Fruit fly (Drosophila melanogaster): Measurements from ENCODE around the gene CG5612.

The CG5612 gene

DNA sequence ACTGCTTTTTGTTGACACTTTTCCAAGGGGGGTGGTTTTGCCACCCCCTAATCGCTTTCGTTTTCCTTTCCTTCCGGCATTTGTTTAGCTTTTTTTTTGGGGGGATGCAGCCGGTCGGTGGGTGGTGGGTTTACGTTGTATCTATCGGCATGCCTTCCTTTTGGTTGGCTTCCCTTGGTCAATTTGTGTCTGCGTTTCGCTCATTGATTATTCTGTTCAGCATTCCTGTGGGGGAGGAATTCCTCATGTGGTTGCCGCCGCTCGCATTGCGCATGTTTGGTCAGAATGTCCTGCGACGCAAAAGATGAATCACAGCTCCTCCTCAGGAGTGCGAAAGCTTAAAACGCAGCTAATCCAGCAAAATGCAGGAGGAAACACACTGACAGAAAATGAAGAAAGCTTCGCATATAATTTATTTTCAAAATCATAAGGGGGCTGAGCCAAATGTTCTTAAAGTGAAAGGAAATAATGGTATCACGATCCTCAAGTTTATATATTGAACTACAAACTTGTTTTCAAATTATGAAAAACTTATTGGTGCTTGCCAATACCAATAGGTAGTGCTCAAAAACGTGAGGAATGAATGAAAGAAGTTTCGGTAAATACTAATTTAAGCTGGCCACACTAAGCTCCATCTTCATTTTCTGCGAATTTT lies 26.5 kb upstream of the CG5612 start, which contains the start of gene RpS10a:
TSS of gene RpS10a (plus strand) at position 605 of the 655 bp plus-strand sequence.
- TF ChIP-seq CG15710 (tag; optimal IDR thresholded peaks at IDR 0.05) (no peak), gl (tag; optimal IDR thresholded peaks at IDR 0.05) (no peak), EcR (GFP tag; optimal IDR thresholded peaks at IDR 0.05) (no peak), CG32121 (GFP tag; IDR thresholded peaks at IDR 0.05) (no peak), CG13204 (GFP tag; optimal IDR thresholded peaks at IDR 0.05) (no peak), D1 (tag; optimal IDR thresholded peaks at IDR 0.05) (no peak), CG4496 (GFP tag; IDR thresholded peaks at IDR 0.05) (no peak), Pif1A (GFP tag; optimal IDR thresholded peaks at IDR 0.05) (no peak), CG12605 (GFP tag; IDR thresholded peaks at IDR 0.05) (no peak), CG10348 (GFP tag; IDR thresholded peaks at IDR 0.05) (no peak), CG8159 (tag; optimal IDR thresholded peaks at IDR 0.05) (no peak), CG34367 (tag; optimal IDR thresholded peaks at IDR 0.05) (no peak), Pif1B (GFP tag; optimal IDR thresholded peaks at IDR 0.05) (no peak), CG14655 (GFP tag; optimal IDR thresholded peaks at IDR 0.05) (no peak), CG8301 (tag; optimal IDR thresholded peaks at IDR 0.05) (no peak), CG17806 (tag; optimal IDR thresholded peaks at IDR 0.05) (no peak), fd96Ca (GFP tag; IDR thresholded peaks at IDR 0.05) (no peak), Snoo (tag; optimal IDR thresholded peaks at IDR 0.05) (no peak)

DNA sequence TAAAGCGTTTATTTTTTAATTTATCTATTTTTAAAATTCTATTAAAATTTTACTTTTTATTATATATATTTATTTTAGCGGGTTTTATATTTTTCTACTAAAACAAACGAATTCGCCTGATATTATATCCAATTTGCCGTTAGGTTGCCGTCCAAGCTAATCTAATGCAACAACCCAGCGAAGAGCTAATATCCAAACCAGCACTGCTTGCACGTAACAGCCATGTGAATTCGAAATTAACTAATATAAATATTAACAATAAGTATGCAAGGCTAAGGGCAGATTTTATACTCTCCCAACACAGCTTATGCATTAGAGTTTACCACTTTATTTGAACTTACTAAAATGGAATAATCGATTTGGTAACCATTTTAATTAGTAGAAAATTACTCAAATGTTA lies 25.9 kb upstream of the CG5612 start:
- TF ChIP-seq CG4496 (GFP tag; IDR thresholded peaks at IDR 0.05) (no peak), CG9948 (tag; optimal IDR thresholded peaks at IDR 0.05) (no peak), Snoo (tag; optimal IDR thresholded peaks at IDR 0.05) (no peak)

DNA sequence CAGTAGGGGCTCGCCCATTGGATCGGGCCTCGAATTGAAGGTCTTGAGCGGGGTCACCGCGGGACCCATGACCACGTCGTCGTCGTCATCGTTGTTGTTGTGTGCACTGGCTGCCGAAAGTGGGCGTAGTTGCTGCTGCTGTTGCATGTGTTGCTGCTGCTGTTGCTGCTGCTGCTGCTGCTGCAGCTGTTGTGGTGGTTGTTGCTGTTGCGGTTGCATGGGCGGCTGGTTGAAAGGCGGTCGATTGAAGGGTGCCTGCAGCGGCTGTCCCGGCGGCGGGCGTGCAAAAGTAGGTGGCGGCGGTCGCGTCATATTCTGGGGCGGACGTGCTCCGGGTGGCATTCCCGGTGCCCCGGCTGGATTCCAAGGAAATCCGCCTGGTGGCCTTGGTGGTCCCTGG lies 22.0 kb upstream of the CG5612 start:
- no peak for TF ChIP-seq CG8301 (tag; optimal IDR thresholded peaks at IDR 0.05)
- TF ChIP-seq D1 (tag; optimal IDR thresholded peaks at IDR 0.05) = no peak
- TF ChIP-seq CG8159 (tag; optimal IDR thresholded peaks at IDR 0.05) = no peak
- TF ChIP-seq CG4496 (GFP tag; IDR thresholded peaks at IDR 0.05) = no peak
- TF ChIP-seq CG12605 (GFP tag; IDR thresholded peaks at IDR 0.05) = no peak
- no peak for TF ChIP-seq gl (tag; optimal IDR thresholded peaks at IDR 0.05)
- no peak for TF ChIP-seq Pif1A (GFP tag; optimal IDR thresholded peaks at IDR 0.05)
- TF ChIP-seq fd96Ca (GFP tag; IDR thresholded peaks at IDR 0.05) = no peak

DNA sequence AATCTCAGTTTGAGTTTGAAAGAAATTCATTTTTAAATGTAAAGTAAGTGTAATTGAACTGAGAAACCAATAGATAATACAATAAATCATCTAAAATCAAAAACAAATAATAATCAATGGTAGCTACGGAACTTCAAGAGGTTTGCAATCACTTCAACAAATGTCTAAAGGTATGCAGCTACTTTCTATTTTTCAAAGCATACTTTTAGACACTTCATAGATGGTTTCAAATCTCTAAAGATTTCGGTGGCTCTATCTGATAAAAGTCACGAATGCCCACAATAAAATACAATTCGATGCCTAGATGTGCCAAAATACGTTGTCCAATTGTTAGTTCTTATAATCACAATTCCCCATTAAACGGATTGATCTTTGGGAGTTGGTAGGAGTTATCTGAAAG lies 17.3 kb upstream of the CG5612 start:
- no peak for TF ChIP-seq Pif1B (GFP tag; optimal IDR thresholded peaks at IDR 0.05)
- no peak for TF ChIP-seq CG17806 (tag; optimal IDR thresholded peaks at IDR 0.05)
- no peak for TF ChIP-seq gl (tag; optimal IDR thresholded peaks at IDR 0.05)
- TF ChIP-seq fd96Ca (GFP tag; IDR thresholded peaks at IDR 0.05) = no peak
- TF ChIP-seq rn (GFP tag; IDR thresholded peaks at IDR 0.05) = no peak

DNA sequence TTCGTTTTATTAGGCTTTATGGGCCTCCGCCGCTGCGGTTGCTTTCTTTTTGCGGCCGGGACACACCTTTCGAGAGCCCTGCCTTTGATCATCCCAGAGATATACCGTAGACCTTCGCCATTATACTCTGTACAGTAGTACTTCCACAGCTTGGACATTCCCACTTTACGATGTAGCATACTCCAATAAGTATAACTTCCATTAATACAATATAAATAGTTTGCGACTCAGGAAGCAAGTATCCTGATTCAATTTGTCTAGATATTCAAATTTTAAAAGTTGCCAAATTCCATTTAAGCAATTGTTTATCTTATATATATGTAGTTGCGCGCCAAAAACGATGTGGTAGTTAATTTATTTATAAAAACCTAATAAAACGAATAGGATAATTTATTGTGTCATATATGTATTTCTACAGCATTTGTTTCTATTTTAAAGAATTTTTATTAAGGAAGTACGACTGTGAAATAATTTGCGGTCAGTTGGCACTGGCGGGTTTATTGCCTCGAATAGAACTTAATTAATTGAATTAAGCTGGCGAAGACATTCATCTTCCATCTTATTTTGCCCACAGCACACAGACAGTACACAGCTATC lies 11.6 kb upstream of the CG5612 start:
- TF ChIP-seq CG15710 (tag; optimal IDR thresholded peaks at IDR 0.05) = peak; percentile 0
- TF ChIP-seq EcR (GFP tag; optimal IDR thresholded peaks at IDR 0.05) = no peak
- no peak for TF ChIP-seq CG34367 (tag; optimal IDR thresholded peaks at IDR 0.05)
- TF ChIP-seq CG8159 (tag; optimal IDR thresholded peaks at IDR 0.05) = peak; percentile 22
- TF ChIP-seq fd96Ca (GFP tag; IDR thresholded peaks at IDR 0.05) = no peak

DNA sequence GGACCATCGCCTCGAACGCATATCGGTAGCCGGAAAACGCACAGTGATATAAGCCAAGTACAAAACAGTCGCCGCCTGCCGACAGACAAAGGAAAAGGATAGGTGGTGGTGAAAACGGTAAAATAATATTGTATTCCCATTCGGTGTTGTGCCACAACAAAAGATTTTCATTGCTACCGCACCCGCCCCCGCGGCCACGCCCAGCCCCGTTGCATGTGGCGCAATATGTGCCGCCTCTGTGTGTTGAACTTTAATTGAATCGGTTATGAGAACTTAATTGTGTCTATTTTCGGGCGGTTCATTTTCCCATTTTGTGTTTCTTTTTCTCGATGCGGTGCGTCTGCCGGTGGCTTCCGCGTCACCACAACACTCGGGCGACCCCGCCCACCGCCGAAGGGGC lies 10.9 kb upstream of the CG5612 start:
- no peak for TF ChIP-seq CG4496 (GFP tag; IDR thresholded peaks at IDR 0.05)
- no peak for TF ChIP-seq CG10348 (GFP tag; IDR thresholded peaks at IDR 0.05)
- no peak for TF ChIP-seq CG34367 (tag; optimal IDR thresholded peaks at IDR 0.05)
- TF ChIP-seq CG17806 (tag; optimal IDR thresholded peaks at IDR 0.05) = no peak
- no peak for TF ChIP-seq CG9948 (tag; optimal IDR thresholded peaks at IDR 0.05)
- TF ChIP-seq Snoo (tag; optimal IDR thresholded peaks at IDR 0.05) = no peak
- TF ChIP-seq CG8159 (tag; optimal IDR thresholded peaks at IDR 0.05) = no peak
- TF ChIP-seq CG14655 (GFP tag; optimal IDR thresholded peaks at IDR 0.05) = no peak

DNA sequence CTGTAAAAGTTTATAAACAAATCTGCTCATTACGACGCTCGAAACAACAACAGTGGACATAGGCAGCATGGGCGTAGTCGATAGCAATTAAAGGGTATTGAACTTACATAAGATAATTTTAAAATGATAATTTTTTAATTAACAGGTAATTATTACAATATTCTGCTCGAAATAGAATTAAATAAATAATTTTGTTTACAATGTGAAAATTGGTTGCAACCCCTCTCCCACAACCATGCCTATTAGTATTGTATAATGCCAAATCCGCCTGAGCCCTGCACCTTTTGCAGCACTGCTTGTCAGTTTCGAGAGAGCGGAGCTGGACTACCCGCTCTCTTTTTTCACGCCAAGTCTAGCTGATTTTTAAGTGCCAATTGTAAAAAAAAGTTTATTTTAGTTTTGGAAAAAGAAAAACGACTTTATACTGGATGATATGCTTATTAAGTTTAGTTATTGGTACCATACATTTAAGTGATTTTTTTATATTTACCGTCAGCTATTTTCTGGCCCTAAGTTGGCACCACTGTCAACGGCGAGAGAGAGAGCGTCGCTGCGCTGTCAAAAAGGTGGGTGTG lies 10.3 kb upstream of the CG5612 start, which contains the start of the genes CG5611 and Mtl:
TSS of gene CG5611 (minus strand) at position 51 of the 575 bp plus-strand sequence.
TSS of gene Mtl (plus strand) at position 403 of the 575 bp plus-strand sequence.
- peak; percentile 99 for TF ChIP-seq CG10348 (GFP tag; IDR thresholded peaks at IDR 0.05)
- TF ChIP-seq CG32121 (GFP tag; IDR thresholded peaks at IDR 0.05) = peak; percentile 100
- TF ChIP-seq D1 (tag; optimal IDR thresholded peaks at IDR 0.05) = peak; percentile 99
- TF ChIP-seq CG12605 (GFP tag; IDR thresholded peaks at IDR 0.05) = peak; percentile 100
- TF ChIP-seq Ets98B (GFP tag; IDR thresholded peaks at IDR 0.05) = peak; percentile 100
- peak; percentile 99 for TF ChIP-seq fd96Ca (GFP tag; IDR thresholded peaks at IDR 0.05)
- peak; percentile 99 for TF ChIP-seq Pif1B (GFP tag; optimal IDR thresholded peaks at IDR 0.05)
- TF ChIP-seq Snoo (tag; optimal IDR thresholded peaks at IDR 0.05) = peak; percentile 99
- TF ChIP-seq CG15710 (tag; optimal IDR thresholded peaks at IDR 0.05) = peak; percentile 100
- TF ChIP-seq Pif1A (GFP tag; optimal IDR thresholded peaks at IDR 0.05) = peak; percentile 99
- peak; percentile 99 for TF ChIP-seq CG34367 (tag; optimal IDR thresholded peaks at IDR 0.05)
- peak; percentile 98 for TF ChIP-seq gl (tag; optimal IDR thresholded peaks at IDR 0.05)
- TF ChIP-seq CG13204 (GFP tag; optimal IDR thresholded peaks at IDR 0.05) = peak; percentile 97
- TF ChIP-seq EcR (GFP tag; optimal IDR thresholded peaks at IDR 0.05) = no peak
- TF ChIP-seq CG14655 (GFP tag; optimal IDR thresholded peaks at IDR 0.05) = peak; percentile 100
- TF ChIP-seq CG8159 (tag; optimal IDR thresholded peaks at IDR 0.05) = peak; percentile 100
- TF ChIP-seq CG9948 (tag; optimal IDR thresholded peaks at IDR 0.05) = peak; percentile 100
- peak; percentile 100 for TF ChIP-seq rn (GFP tag; IDR thresholded peaks at IDR 0.05)
- peak; percentile 100 for TF ChIP-seq CG17806 (tag; optimal IDR thresholded peaks at IDR 0.05)
- TF ChIP-seq CG4496 (GFP tag; IDR thresholded peaks at IDR 0.05) = peak; percentile 100
- TF ChIP-seq CG8301 (tag; optimal IDR thresholded peaks at IDR 0.05) = peak; percentile 100
